Worm (Caenorhabditis elegans) whole organism, L3 larva: ENCODE data around the gene oatr-1.

Source experiments
- R02D3.7 ChIP-seq: fragments of 150-350 bp; optimal IDR thresholded peaks from 2 replicates; lab custom pipeline; 2014; ENCODE audit warnings: missing biosample characterization, missing genetic modification characterization
- ZK546.5 ChIP-seq: sonication (generic microtip); optimal IDR thresholded peaks from 2 replicates; lab custom pipeline; 2017; ENCODE audit warnings: missing biosample characterization, missing genetic modification characterization
- ama-1 ChIP-seq: fragments of 150-350 bp; optimal IDR thresholded peaks from 2 replicates; lab custom pipeline; 2018
- ceh-16 ChIP-seq: sonication (generic microtip); optimal IDR thresholded peaks from 2 replicates; lab custom pipeline; 2017; ENCODE audit warnings: missing biosample characterization, missing genetic modification characterization
- ceh-28 ChIP-seq: fragments of 150-350 bp; optimal IDR thresholded peaks from 2 replicates; lab custom pipeline; 2014; ENCODE audit warnings: missing biosample characterization, missing genetic modification reagents, missing genetic modification characterization
- ceh-82 ChIP-seq: fragments of 150-350 bp; optimal IDR thresholded peaks from 2 replicates; lab custom pipeline; 2014; ENCODE audit warnings: missing biosample characterization, missing genetic modification characterization
- daf-12 ChIP-seq: fragments of 150-350 bp; optimal IDR thresholded peaks from 2 replicates; lab custom pipeline; 2014; ENCODE audit warnings: missing biosample characterization, missing genetic modification reagents, missing genetic modification characterization
- egl-27 ChIP-seq: sonication (generic microtip); optimal IDR thresholded peaks from 4 replicates; lab custom pipeline; 2017; ENCODE audit warnings: missing biosample characterization, missing genetic modification reagents, missing genetic modification characterization
- egl-5 ChIP-seq: fragments of 150-350 bp; optimal IDR thresholded peaks from 2 replicates; lab custom pipeline; 2017; ENCODE audit warnings: missing biosample characterization, missing genetic modification reagents, missing genetic modification characterization, inconsistent platforms
- elt-1 ChIP-seq: fragments of 150-350 bp; optimal IDR thresholded peaks from 2 replicates; lab custom pipeline; 2014; ENCODE audit warnings: missing biosample characterization, missing genetic modification characterization
- elt-2 ChIP-seq: sonication (generic microtip); optimal IDR thresholded peaks from 2 replicates; lab custom pipeline; 2016; ENCODE audit warnings: missing genetic modification reagents, mild to moderate bottlenecking, missing genetic modification characterization, missing compliant biosample characterization
- elt-3 ChIP-seq, 3 experiments: fragments of 150-350 bp in 1 of 3; sonication (generic microtip) in 2 of 3; optimal IDR thresholded peaks; 2 replicates in 2 of 3; 4 replicates in 1 of 3; lab custom pipeline; 2014 to 2017; ENCODE audit warnings: missing biosample characterization in 3 of 3, missing genetic modification characterization in 3 of 3
- eor-1 ChIP-seq, 2 experiments: fragments of 150-350 bp; optimal IDR thresholded peaks; 2 replicates each; lab custom pipeline; 2014 to 2018; ENCODE audit warnings: missing biosample characterization in 2 of 2, missing genetic modification characterization in 2 of 2
- fkh-2 ChIP-seq: fragments of 150-350 bp; optimal IDR thresholded peaks from 2 replicates; lab custom pipeline; 2014; ENCODE audit warnings: missing biosample characterization, missing genetic modification reagents, missing genetic modification characterization
- fos-1 ChIP-seq: fragments of 150-350 bp; optimal IDR thresholded peaks from 2 replicates; lab custom pipeline; 2014; ENCODE audit warnings: missing biosample characterization, missing genetic modification characterization
- hmg-11 ChIP-seq: sonication (generic microtip); optimal IDR thresholded peaks from 2 replicates; lab custom pipeline; 2016; ENCODE audit warnings: missing genetic modification characterization, missing compliant biosample characterization
- jun-1 ChIP-seq: fragments of 150-350 bp; optimal IDR thresholded peaks from 2 replicates; lab custom pipeline; 2014; ENCODE audit warnings: missing biosample characterization, missing genetic modification reagents, missing genetic modification characterization
- lin-15B ChIP-seq: fragments of 150-350 bp; optimal IDR thresholded peaks from 2 replicates; lab custom pipeline; 2014; ENCODE audit warnings: missing biosample characterization, missing genetic modification characterization
- lin-39 ChIP-seq: fragments of 150-350 bp; optimal IDR thresholded peaks from 2 replicates; lab custom pipeline; 2018; ENCODE audit warnings: missing biosample characterization, missing genetic modification reagents, missing genetic modification characterization
- lsy-12 ChIP-seq: sonication (generic microtip); optimal IDR thresholded peaks from 2 replicates; lab custom pipeline; 2016; ENCODE audit warnings: mild to moderate bottlenecking, missing genetic modification characterization, missing compliant biosample characterization
- mdl-1 ChIP-seq: fragments of 150-350 bp; optimal IDR thresholded peaks from 2 replicates; lab custom pipeline; 2014; ENCODE audit warnings: missing biosample characterization, missing genetic modification characterization
- mml-1 ChIP-seq: fragments of 150-350 bp; sonication (generic microtip); optimal IDR thresholded peaks from 3 replicates; lab custom pipeline; 2014; ENCODE audit warnings: missing biosample characterization, missing genetic modification characterization
- nfya-1 ChIP-seq: sonication (generic microtip); optimal IDR thresholded peaks from 2 replicates; lab custom pipeline; 2017; ENCODE audit warnings: missing genetic modification characterization, mild to moderate bottlenecking, missing compliant biosample characterization, antibody characterized with exemption, moderate library complexity; ENCODE audit not compliant: insufficient read depth
- nhr-11 ChIP-seq: fragments of 150-350 bp; optimal IDR thresholded peaks from 2 replicates; lab custom pipeline; 2014; ENCODE audit warnings: missing biosample characterization, missing genetic modification characterization
- nhr-12 ChIP-seq: fragments of 150-350 bp; optimal IDR thresholded peaks from 2 replicates; lab custom pipeline; 2014; ENCODE audit warnings: missing biosample characterization, missing genetic modification characterization
- nhr-23 ChIP-seq: fragments of 150-350 bp; optimal IDR thresholded peaks from 2 replicates; lab custom pipeline; 2014; ENCODE audit warnings: missing biosample characterization, missing genetic modification reagents, missing genetic modification characterization
- nhr-25 ChIP-seq: sonication (generic microtip); optimal IDR thresholded peaks from 2 replicates; lab custom pipeline; 2017; ENCODE audit warnings: missing biosample characterization, missing genetic modification characterization
- nhr-43 ChIP-seq: sonication (generic microtip); optimal IDR thresholded peaks from 2 replicates; lab custom pipeline; 2016; ENCODE audit warnings: mild to moderate bottlenecking, missing genetic modification characterization, missing compliant biosample characterization; ENCODE audit not compliant: poor library complexity, severe bottlenecking
- nhr-76 ChIP-seq: fragments of 150-350 bp; sonication (generic microtip); optimal IDR thresholded peaks from 5 replicates; lab custom pipeline; 2014; ENCODE audit warnings: missing biosample characterization, missing genetic modification characterization
- nhr-77 ChIP-seq: fragments of 150-350 bp; optimal IDR thresholded peaks from 2 replicates; lab custom pipeline; 2014; ENCODE audit warnings: missing biosample characterization, missing genetic modification characterization
- pha-4 ChIP-seq: fragments of 150-350 bp; optimal IDR thresholded peaks from 2 replicates; lab custom pipeline; 2014; ENCODE audit warnings: missing biosample characterization, missing genetic modification reagents, missing genetic modification characterization
- pqm-1 ChIP-seq: fragments of 150-350 bp; optimal IDR thresholded peaks from 2 replicates; lab custom pipeline; 2017; ENCODE audit warnings: missing biosample characterization, missing genetic modification characterization, inconsistent platforms
- skn-1 ChIP-seq: fragments of 150-350 bp; optimal IDR thresholded peaks from 2 replicates; lab custom pipeline; 2014; ENCODE audit warnings: missing biosample characterization, missing genetic modification characterization
- snpc-4 ChIP-seq: fragments of 150-350 bp; optimal IDR thresholded peaks from 2 replicates; lab custom pipeline; 2014; ENCODE audit warnings: missing biosample characterization, missing genetic modification characterization
- tbx-2 ChIP-seq: sonication (generic microtip); optimal IDR thresholded peaks from 2 replicates; lab custom pipeline; 2016; ENCODE audit warnings: mild to moderate bottlenecking, missing genetic modification characterization, missing compliant biosample characterization
- zag-1 ChIP-seq: fragments of 150-350 bp; optimal IDR thresholded peaks from 2 replicates; lab custom pipeline; 2014; ENCODE audit warnings: missing biosample characterization, missing genetic modification characterization
- ztf-4 ChIP-seq: fragments of 150-350 bp; optimal IDR thresholded peaks from 2 replicates; lab custom pipeline; 2014; ENCODE audit warnings: missing biosample characterization, missing genetic modification characterization

Gene oatr-1

ce11 chrIII:6395706-6396232, at the start of gene oatr-1:
Gene oatr-1, minus strand, starts transcription at chrIII:6396182.
- TF ChIP-seq ama-1 (lab: Kevin White, UChicago) (no peak), elt-1 (tag; lab: Kevin White, UChicago) (no peak), egl-5 (no peak)

- TF ChIP-seq R02D3.7 (no peak), nhr-11 (tag; lab: Kevin White, UChicago) (no peak), daf-12 (no peak), lsy-12 (tag; lab: Kevin White, UChicago) (no peak), ceh-16 (tag; lab: Kevin White, UChicago) (no peak), mdl-1 (tag; lab: Kevin White, UChicago) (no peak), eor-1 (tag; optimal IDR thresholded peaks at IDR 0.05; lab: Kevin White, UChicago) (no peak), nhr-23 (tag; lab: Kevin White, UChicago) (peak; percentile 65), nhr-43 (tag; lab: Kevin White, UChicago) (peak; percentile 76), egl-5 (no peak), tbx-2 (tag; lab: Kevin White, UChicago) (peak; percentile 14), pha-4 (tag; lab: Kevin White, UChicago) (peak; percentile 86), ama-1 (lab: Kevin White, UChicago) (peak; percentile 77), fkh-2 (tag; lab: Kevin White, UChicago) (no peak), pqm-1 (tag; lab: Kevin White, UChicago) (peak; percentile 33), ceh-82 (tag; lab: Kevin White, UChicago) (no peak), hmg-11 (tag; lab: Kevin White, UChicago) (peak; percentile 67), nhr-76 (no peak), nhr-25 (tag; lab: Kevin White, UChicago) (peak; percentile 45), egl-27 (tag; lab: Kevin White, UChicago) (no peak), lin-15B (tag; lab: Kevin White, UChicago) (peak; percentile 2), lin-39 (tag; lab: Kevin White, UChicago) (peak; percentile 26), nfya-1 (tag; lab: Kevin White, UChicago) (peak; percentile 78), fos-1 (tag; lab: Kevin White, UChicago) (no peak), zag-1 (no peak), elt-2 (peak; percentile 64), snpc-4 (tag; lab: Kevin White, UChicago) (peak; percentile 50)
These were observed 48.4 kb upstream of the oatr-1 start, which contains the start of gene C05D11.13 for ce11 chrIII:6444335-6444734. Gene C05D11.13, minus strand, starts transcription at chrIII:6444586.

ce11 chrIII:6442305-6443125, 46.5 kb upstream of the oatr-1 start, which contains the start of gene mel-32:
Gene mel-32, minus strand, starts transcription at chrIII:6443000.
- no peak for TF ChIP-seq nhr-23 (tag; lab: Kevin White, UChicago)
- TF ChIP-seq pha-4 (tag; lab: Kevin White, UChicago) = peak; percentile 48
- no peak for TF ChIP-seq R02D3.7
- no peak for TF ChIP-seq jun-1 (tag; lab: Kevin White, UChicago)
- TF ChIP-seq lin-15B (tag; lab: Kevin White, UChicago) = peak; percentile 16
- TF ChIP-seq eor-1 (tag; optimal IDR thresholded peaks at IDR 0.05; lab: Kevin White, UChicago) = no peak
- TF ChIP-seq mml-1 (tag; lab: Kevin White, UChicago) = no peak
- no peak for TF ChIP-seq elt-3 (tag; optimal IDR thresholded peaks at IDR 0.05; lab: Kevin White, UChicago)
- no peak for TF ChIP-seq snpc-4 (tag; lab: Kevin White, UChicago)
- TF ChIP-seq nhr-43 (tag; lab: Kevin White, UChicago) = no peak
- no peak for TF ChIP-seq nhr-12
- TF ChIP-seq elt-2 = peak; percentile 84
- no peak for TF ChIP-seq ceh-82 (tag; lab: Kevin White, UChicago)
- no peak for TF ChIP-seq fkh-2 (tag; lab: Kevin White, UChicago)
- peak; percentile 15 for TF ChIP-seq ceh-28
- no peak for TF ChIP-seq daf-12
- no peak for TF ChIP-seq nfya-1 (tag; lab: Kevin White, UChicago)
- TF ChIP-seq nhr-77 (tag; lab: Kevin White, UChicago) = no peak
- no peak for TF ChIP-seq ZK546.5 (tag; lab: Kevin White, UChicago)
- TF ChIP-seq ama-1 (lab: Kevin White, UChicago) = peak; percentile 22
- TF ChIP-seq skn-1 (tag; lab: Kevin White, UChicago) = no peak
- TF ChIP-seq egl-27 (tag; lab: Kevin White, UChicago) = no peak
- peak; percentile 67 for TF ChIP-seq pqm-1 (tag; lab: Kevin White, UChicago)
- TF ChIP-seq lin-39 (tag; lab: Kevin White, UChicago) = no peak
- TF ChIP-seq ztf-4 = no peak
- no peak for TF ChIP-seq hmg-11 (tag; lab: Kevin White, UChicago)
